Worm (Caenorhabditis elegans) whole organism, L3 larva: Measurements from ENCODE around the gene wht-1.

ENCODE experiments used
- ZK546.5 ChIP-seq: sonication (generic microtip); optimal IDR thresholded peaks from 2 replicates; lab custom pipeline; 2017; ENCODE audit warnings: missing biosample characterization, missing genetic modification characterization
- aly-2 ChIP-seq: fragments of 150-350 bp; optimal IDR thresholded peaks from 2 replicates; lab custom pipeline; 2014; ENCODE audit warnings: missing biosample characterization, missing genetic modification characterization
- ama-1 ChIP-seq: fragments of 150-350 bp; optimal IDR thresholded peaks from 2 replicates; lab custom pipeline; 2018
- ceh-16 ChIP-seq: sonication (generic microtip); optimal IDR thresholded peaks from 2 replicates; lab custom pipeline; 2017; ENCODE audit warnings: missing biosample characterization, missing genetic modification characterization
- ceh-28 ChIP-seq: fragments of 150-350 bp; optimal IDR thresholded peaks from 2 replicates; lab custom pipeline; 2014; ENCODE audit warnings: missing biosample characterization, missing genetic modification reagents, missing genetic modification characterization
- ceh-82 ChIP-seq: fragments of 150-350 bp; optimal IDR thresholded peaks from 2 replicates; lab custom pipeline; 2014; ENCODE audit warnings: missing biosample characterization, missing genetic modification characterization
- daf-12 ChIP-seq: fragments of 150-350 bp; optimal IDR thresholded peaks from 2 replicates; lab custom pipeline; 2014; ENCODE audit warnings: missing biosample characterization, missing genetic modification reagents, missing genetic modification characterization
- egl-27 ChIP-seq: sonication (generic microtip); optimal IDR thresholded peaks from 4 replicates; lab custom pipeline; 2017; ENCODE audit warnings: missing biosample characterization, missing genetic modification reagents, missing genetic modification characterization
- egl-5 ChIP-seq: fragments of 150-350 bp; optimal IDR thresholded peaks from 2 replicates; lab custom pipeline; 2017; ENCODE audit warnings: missing biosample characterization, missing genetic modification reagents, missing genetic modification characterization, inconsistent platforms
- elt-1 ChIP-seq: fragments of 150-350 bp; optimal IDR thresholded peaks from 2 replicates; lab custom pipeline; 2014; ENCODE audit warnings: missing biosample characterization, missing genetic modification characterization
- elt-2 ChIP-seq: sonication (generic microtip); optimal IDR thresholded peaks from 2 replicates; lab custom pipeline; 2016; ENCODE audit warnings: missing genetic modification reagents, mild to moderate bottlenecking, missing genetic modification characterization, missing compliant biosample characterization
- eor-1 ChIP-seq, 2 experiments: fragments of 150-350 bp; optimal IDR thresholded peaks; 2 replicates each; lab custom pipeline; 2014 to 2018; ENCODE audit warnings: missing biosample characterization in 2 of 2, missing genetic modification characterization in 2 of 2
- fos-1 ChIP-seq: fragments of 150-350 bp; optimal IDR thresholded peaks from 2 replicates; lab custom pipeline; 2014; ENCODE audit warnings: missing biosample characterization, missing genetic modification characterization
- lin-15B ChIP-seq: fragments of 150-350 bp; optimal IDR thresholded peaks from 2 replicates; lab custom pipeline; 2014; ENCODE audit warnings: missing biosample characterization, missing genetic modification characterization
- lsy-12 ChIP-seq: sonication (generic microtip); optimal IDR thresholded peaks from 2 replicates; lab custom pipeline; 2016; ENCODE audit warnings: mild to moderate bottlenecking, missing genetic modification characterization, missing compliant biosample characterization
- mml-1 ChIP-seq: fragments of 150-350 bp; sonication (generic microtip); optimal IDR thresholded peaks from 3 replicates; lab custom pipeline; 2014; ENCODE audit warnings: missing biosample characterization, missing genetic modification characterization
- nfya-1 ChIP-seq: sonication (generic microtip); optimal IDR thresholded peaks from 2 replicates; lab custom pipeline; 2017; ENCODE audit warnings: missing genetic modification characterization, mild to moderate bottlenecking, missing compliant biosample characterization, antibody characterized with exemption, moderate library complexity; ENCODE audit not compliant: insufficient read depth
- nhr-11 ChIP-seq: fragments of 150-350 bp; optimal IDR thresholded peaks from 2 replicates; lab custom pipeline; 2014; ENCODE audit warnings: missing biosample characterization, missing genetic modification characterization
- nhr-12 ChIP-seq: fragments of 150-350 bp; optimal IDR thresholded peaks from 2 replicates; lab custom pipeline; 2014; ENCODE audit warnings: missing biosample characterization, missing genetic modification characterization
- nhr-25 ChIP-seq: sonication (generic microtip); optimal IDR thresholded peaks from 2 replicates; lab custom pipeline; 2017; ENCODE audit warnings: missing biosample characterization, missing genetic modification characterization
- nhr-67 ChIP-seq: fragments of 150-350 bp; optimal IDR thresholded peaks from 2 replicates; lab custom pipeline; 2014; ENCODE audit warnings: missing biosample characterization, missing genetic modification characterization
- nhr-76 ChIP-seq: fragments of 150-350 bp; sonication (generic microtip); optimal IDR thresholded peaks from 5 replicates; lab custom pipeline; 2014; ENCODE audit warnings: missing biosample characterization, missing genetic modification characterization
- pqm-1 ChIP-seq: fragments of 150-350 bp; optimal IDR thresholded peaks from 2 replicates; lab custom pipeline; 2017; ENCODE audit warnings: missing biosample characterization, missing genetic modification characterization, inconsistent platforms
- skn-1 ChIP-seq: fragments of 150-350 bp; optimal IDR thresholded peaks from 2 replicates; lab custom pipeline; 2014; ENCODE audit warnings: missing biosample characterization, missing genetic modification characterization
- snpc-4 ChIP-seq: fragments of 150-350 bp; optimal IDR thresholded peaks from 2 replicates; lab custom pipeline; 2014; ENCODE audit warnings: missing biosample characterization, missing genetic modification characterization
- tbx-2 ChIP-seq: sonication (generic microtip); optimal IDR thresholded peaks from 2 replicates; lab custom pipeline; 2016; ENCODE audit warnings: mild to moderate bottlenecking, missing genetic modification characterization, missing compliant biosample characterization
- unc-39 ChIP-seq: sonication (generic microtip); optimal IDR thresholded peaks from 4 replicates; lab custom pipeline; 2017; ENCODE audit warnings: missing biosample characterization, missing genetic modification characterization
- unc-62 ChIP-seq: fragments of 150-350 bp; sonication (generic microtip); optimal IDR thresholded peaks from 4 replicates; lab custom pipeline; 2014; ENCODE audit warnings: missing biosample characterization, missing genetic modification reagents, missing genetic modification characterization
- ztf-11 ChIP-seq: fragments of 150-350 bp; optimal IDR thresholded peaks from 2 replicates; lab custom pipeline; 2014; ENCODE audit warnings: missing biosample characterization, missing genetic modification characterization
- ztf-4 ChIP-seq: fragments of 150-350 bp; optimal IDR thresholded peaks from 2 replicates; lab custom pipeline; 2014; ENCODE audit warnings: missing biosample characterization, missing genetic modification characterization

The wht-1 gene

ce11 chrIII:6116281-6116886 is 28.8 kb upstream of the wht-1 start, which contains the start of gene nmt-1 (continued):
- no peak for TF ChIP-seq nhr-76 (tag; lab: Kevin White, UChicago)
- no peak for TF ChIP-seq aly-2 (tag; lab: Kevin White, UChicago)
- no peak for TF ChIP-seq pqm-1
- TF ChIP-seq ceh-82 (tag; lab: Kevin White, UChicago): no peak
- TF ChIP-seq daf-12 (tag; lab: Kevin White, UChicago): no peak
- TF ChIP-seq eor-1 (tag; optimal IDR thresholded peaks at IDR 0.05; lab: Kevin White, UChicago): no peak
- no peak for TF ChIP-seq unc-62 (GFP tag; lab: Kevin White, UChicago)

DNA sequence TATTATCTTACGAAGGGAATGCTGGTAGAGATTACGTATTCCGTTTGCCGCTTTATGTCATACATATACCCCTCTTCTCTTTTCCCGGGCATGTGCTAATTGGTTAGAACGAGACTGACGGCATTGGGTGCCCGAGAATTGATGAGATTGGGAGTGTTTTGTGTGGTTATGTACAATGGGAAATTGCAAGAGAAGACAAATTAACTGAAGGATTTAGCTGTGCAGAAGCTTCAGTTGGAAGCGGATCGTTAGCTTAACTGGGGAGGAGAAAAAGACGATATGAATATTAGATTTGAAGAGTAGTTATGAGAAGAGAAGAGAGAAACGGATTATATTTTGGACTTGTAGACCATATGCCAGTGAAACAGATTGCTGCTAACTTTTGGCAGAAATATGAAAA is 22.6 kb upstream of the wht-1 start:
- TF ChIP-seq ama-1: no peak
- TF ChIP-seq ceh-16: no peak
- no peak for TF ChIP-seq nhr-67 (tag; lab: Kevin White, UChicago)
- no peak for TF ChIP-seq ztf-4
- TF ChIP-seq nhr-12 (tag; lab: Kevin White, UChicago): no peak
- TF ChIP-seq tbx-2: no peak
- no peak for TF ChIP-seq ztf-11 (tag; lab: Kevin White, UChicago)
- TF ChIP-seq egl-5 (tag; lab: Kevin White, UChicago): no peak
- TF ChIP-seq skn-1 (tag; lab: Kevin White, UChicago): no peak
- no peak for TF ChIP-seq egl-27 (tag; lab: Kevin White, UChicago)
- TF ChIP-seq nhr-11 (tag; lab: Kevin White, UChicago): no peak
- no peak for TF ChIP-seq elt-2 (tag; lab: Kevin White, UChicago)
- TF ChIP-seq, all 47 proteins: peak for 0

ce11 chrIII:6105897-6106296 is 18.3 kb upstream of the wht-1 start:
- TF ChIP-seq egl-5 (tag; lab: Kevin White, UChicago) (peak; percentile 31), fos-1 (tag; lab: Kevin White, UChicago) (no peak), ceh-28 (no peak), ztf-4 (no peak), mml-1 (tag; lab: Kevin White, UChicago) (no peak)

DNA sequence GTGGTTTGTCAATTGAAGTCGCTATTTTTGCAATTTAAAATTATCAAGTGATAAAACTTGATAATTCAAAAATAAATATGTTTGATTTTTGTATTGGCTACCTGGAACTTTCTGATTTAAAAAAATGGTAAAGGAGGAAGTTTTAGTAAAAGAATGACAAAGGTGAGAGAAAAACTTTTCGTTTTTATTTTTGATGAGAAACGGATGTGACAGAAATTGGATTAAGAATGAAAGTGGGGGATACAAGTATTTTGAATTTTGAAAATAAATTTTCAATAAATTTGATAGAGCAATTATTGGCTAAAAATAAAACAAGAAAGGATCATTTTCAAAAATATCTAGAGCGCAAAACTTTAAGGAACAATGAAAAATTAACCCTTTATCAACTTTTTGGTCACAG is 15.2 kb upstream of the wht-1 start, which contains the start of gene C05D10.4:
C05D10.4 (minus strand) TSS at position 101 of the 400 bp plus-strand sequence.
- TF ChIP-seq eor-1 (tag; optimal IDR thresholded peaks at IDR 0.05; lab: Kevin White, UChicago): no peak
- TF ChIP-seq lin-15B (tag; lab: Kevin White, UChicago): no peak
- no peak for TF ChIP-seq egl-27 (tag; lab: Kevin White, UChicago)
- no peak for TF ChIP-seq elt-2 (tag; lab: Kevin White, UChicago)
- TF ChIP-seq unc-39 (tag; lab: Kevin White, UChicago): no peak
- no peak for TF ChIP-seq snpc-4 (tag; lab: Kevin White, UChicago)
- TF ChIP-seq nfya-1: no peak
- no peak for TF ChIP-seq unc-62 (GFP tag; lab: Kevin White, UChicago)
- no peak for TF ChIP-seq ztf-11 (tag; lab: Kevin White, UChicago)
- TF ChIP-seq lsy-12: no peak

DNA sequence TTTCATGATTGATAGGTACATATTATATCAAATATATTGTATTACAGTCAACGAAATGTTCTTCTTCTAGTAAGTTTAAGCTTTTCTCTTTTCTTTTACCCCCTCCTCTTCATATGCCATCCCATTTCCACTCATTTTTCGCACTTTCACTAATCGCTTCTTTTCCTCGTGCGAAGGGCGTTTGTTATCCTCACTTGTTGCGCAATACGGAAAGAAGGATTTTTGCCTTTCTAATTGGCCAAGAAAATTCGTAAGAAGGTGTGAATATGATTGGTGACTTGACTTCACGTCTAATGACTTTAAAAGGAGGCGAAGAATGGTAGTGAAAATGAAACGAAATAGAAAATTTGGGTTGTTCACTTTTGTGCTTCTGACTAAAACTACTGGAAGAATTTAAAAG is 8.1 kb upstream of the wht-1 start:
- TF ChIP-seq nhr-25 (peak; percentile 18), elt-1 (tag; lab: Kevin White, UChicago) (no peak)

DNA sequence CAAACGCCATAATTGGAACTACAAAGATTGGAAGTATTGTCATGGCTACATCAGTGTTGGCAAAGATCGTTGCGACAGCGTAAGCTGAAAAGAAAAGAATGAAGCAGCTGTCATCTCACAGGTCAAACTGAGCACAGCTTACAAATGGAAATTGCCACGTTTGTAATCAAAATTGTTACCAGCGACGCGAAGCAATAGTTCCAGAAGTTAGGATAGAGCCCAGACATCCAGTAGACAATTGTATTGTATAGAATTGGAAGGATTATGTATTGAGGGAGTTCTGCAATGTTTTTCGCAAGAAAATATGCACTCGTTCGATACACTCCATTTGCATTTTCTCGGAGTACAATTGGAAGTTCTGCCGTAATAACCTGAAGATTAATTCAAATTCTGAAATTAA is 2.2 kb downstream of the wht-1 start:
- TF ChIP-seq lsy-12 (no peak), ZK546.5 (tag; lab: Kevin White, UChicago) (no peak), aly-2 (tag; lab: Kevin White, UChicago) (no peak), ceh-28 (no peak), tbx-2 (no peak), eor-1 (tag; optimal IDR thresholded peaks at IDR 0.05; lab: Kevin White, UChicago) (no peak)
- TF ChIP-seq, all 47 proteins: peak for 0

DNA sequence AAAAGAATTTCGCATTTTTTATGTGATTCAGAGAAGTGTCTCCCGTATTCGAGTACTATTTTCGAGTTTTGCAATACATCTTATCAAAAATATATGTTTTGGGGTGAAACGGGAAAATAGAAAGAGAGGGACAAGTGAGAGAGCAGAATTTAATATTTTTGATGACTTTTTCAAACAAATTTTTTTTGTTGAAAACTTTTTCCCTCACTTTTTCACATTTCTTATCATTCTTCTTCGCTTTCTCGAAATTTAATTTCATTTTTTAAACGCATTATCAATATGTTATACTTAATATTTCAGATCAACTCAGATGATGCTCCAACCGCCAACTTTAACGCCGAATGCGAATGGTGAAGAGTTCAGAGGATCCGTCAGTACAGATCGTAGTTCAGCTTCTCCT is 7.3 kb downstream of the wht-1 start, which contains the start of gene attf-4:
attf-4 (plus strand) TSS at position 301 of the 400 bp plus-strand sequence.
- TF ChIP-seq nfya-1: no peak
- peak; percentile 45 for TF ChIP-seq elt-2 (tag; lab: Kevin White, UChicago)
